Worm (Caenorhabditis elegans) whole organism, L3 larva: ENCODE data around the gene C44F1.1.

Source experiments
- R02D3.7 ChIP-seq: fragments of 150-350 bp; optimal IDR thresholded peaks from 2 replicates; lab custom pipeline; 2014; ENCODE audit warnings: missing biosample characterization, missing genetic modification characterization
- ama-1 ChIP-seq: fragments of 150-350 bp; optimal IDR thresholded peaks from 2 replicates; lab custom pipeline; 2018
- elt-2 ChIP-seq: sonication (generic microtip); optimal IDR thresholded peaks from 2 replicates; lab custom pipeline; 2016; ENCODE audit warnings: missing genetic modification reagents, mild to moderate bottlenecking, missing genetic modification characterization, missing compliant biosample characterization
- lin-15B ChIP-seq: fragments of 150-350 bp; optimal IDR thresholded peaks from 2 replicates; lab custom pipeline; 2014; ENCODE audit warnings: missing biosample characterization, missing genetic modification characterization
- nfya-1 ChIP-seq: sonication (generic microtip); optimal IDR thresholded peaks from 2 replicates; lab custom pipeline; 2017; ENCODE audit warnings: missing genetic modification characterization, mild to moderate bottlenecking, missing compliant biosample characterization, antibody characterized with exemption, moderate library complexity; ENCODE audit not compliant: insufficient read depth
- nhr-237 ChIP-seq: fragments of 150-350 bp; optimal IDR thresholded peaks from 2 replicates; lab custom pipeline; 2014; ENCODE audit warnings: missing biosample characterization, missing genetic modification characterization
- unc-39 ChIP-seq: sonication (generic microtip); optimal IDR thresholded peaks from 4 replicates; lab custom pipeline; 2017; ENCODE audit warnings: missing biosample characterization, missing genetic modification characterization

- no peak for TF ChIP-seq unc-39
- TF ChIP-seq elt-2 (tag; lab: Kevin White, UChicago), result no peak
- no peak for TF ChIP-seq lin-15B
- TF ChIP-seq nhr-237 (tag; lab: Kevin White, UChicago), result no peak
- no peak for TF ChIP-seq R02D3.7 (tag; lab: Kevin White, UChicago)
- no peak for TF ChIP-seq ama-1 (lab: Kevin White, UChicago)
- no peak for TF ChIP-seq nfya-1
Observed at ce11 chrIII:3742090-3742489, 23.3 kb downstream of the C44F1.1 start.
